Worm (Caenorhabditis elegans) whole organism, L4 larva: Measurements from ENCODE around the gene mcat-1.
A peak's percentile ranks its signal among the peaks of the same experiment; 100 is the strongest.

Source experiments
- F10B5.3 ChIP-seq: sonication (generic microtip); optimal IDR thresholded peaks from 2 replicates; lab custom pipeline; 2016; ENCODE audit warnings: mild to moderate bottlenecking, missing genetic modification characterization, missing compliant biosample characterization
- F37D6.2 ChIP-seq: sonication (generic microtip); optimal IDR thresholded peaks from 2 replicates; lab custom pipeline; 2016; ENCODE audit warnings: mild to moderate bottlenecking, missing genetic modification characterization, missing compliant biosample characterization
- R02D3.7 ChIP-seq: fragments of 150-350 bp; sonication (generic microtip); optimal IDR thresholded peaks from 3 replicates; lab custom pipeline; 2014; ENCODE audit warnings: missing biosample characterization, missing genetic modification characterization
- Y105C5A.15 ChIP-seq: fragments of 200-800 bp; sonication (Bioruptor generic); IDR thresholded peaks from 2 replicates; pipeline ENCODE4 v1.3.6; 2022; ENCODE audit warnings: missing genetic modification characterization, missing compliant biosample characterization
- ZK337.2 ChIP-seq: fragments of 200-800 bp; sonication (Bioruptor generic); IDR thresholded peaks from 2 replicates; pipeline ENCODE4 v1.3.6; 2022; ENCODE audit warnings: missing genetic modification reagents, missing genetic modification characterization, missing compliant biosample characterization
- ceh-32 ChIP-seq: sonication (generic microtip); optimal IDR thresholded peaks from 2 replicates; lab custom pipeline; 2016; ENCODE audit warnings: mild to moderate bottlenecking, missing genetic modification characterization, missing compliant biosample characterization; ENCODE audit not compliant: poor library complexity
- cey-2 ChIP-seq: sonication (generic microtip); optimal IDR thresholded peaks from 3 replicates; lab custom pipeline; 2017; ENCODE audit warnings: missing genetic modification characterization, mild to moderate bottlenecking, missing compliant biosample characterization, antibody characterized with exemption, borderline replicate concordance; ENCODE audit not compliant: insufficient read depth
- daf-16 ChIP-seq, 3 experiments: sonication (generic microtip); optimal IDR thresholded peaks; 2 replicates each; lab custom pipeline; 2016 to 2017; ENCODE audit warnings: missing genetic modification characterization in 3 of 3, missing genetic modification reagents in 3 of 3, mild to moderate bottlenecking in 2 of 3, missing compliant biosample characterization in 2 of 3, missing biosample characterization in 1 of 3, moderate library complexity in 1 of 3
- dmd-6 ChIP-seq: fragments of 200-800 bp; sonication (Bioruptor generic); IDR thresholded peaks from 2 replicates; pipeline ENCODE4 v1.3.6; 2022; ENCODE audit warnings: missing genetic modification reagents, missing genetic modification characterization, missing compliant biosample characterization
- duxl-1 ChIP-seq: sonication (generic microtip); optimal IDR thresholded peaks from 2 replicates; lab custom pipeline; 2016; ENCODE audit warnings: mild to moderate bottlenecking, missing genetic modification characterization, moderate library complexity, missing compliant biosample characterization; ENCODE audit not compliant: poor library complexity
- dve-1 ChIP-seq: sonication (generic microtip); optimal IDR thresholded peaks from 2 replicates; lab custom pipeline; 2017; ENCODE audit warnings: antibody characterized with exemption, mild to moderate bottlenecking, missing genetic modification characterization, missing compliant biosample characterization; ENCODE audit not compliant: insufficient read depth
- fos-1 ChIP-seq: fragments of 150-350 bp; optimal IDR thresholded peaks from 2 replicates; lab custom pipeline; 2014; ENCODE audit warnings: missing biosample characterization, missing genetic modification characterization
- hmg-1.1 ChIP-seq: fragments of 200-800 bp; sonication (Bioruptor generic); IDR thresholded peaks from 2 replicates; pipeline ENCODE4 v1.3.6; 2022; ENCODE audit warnings: missing genetic modification reagents, missing genetic modification characterization, missing compliant biosample characterization
- lin-13 ChIP-seq: fragments of 150-350 bp; optimal IDR thresholded peaks from 2 replicates; lab custom pipeline; 2014; ENCODE audit warnings: missing biosample characterization, missing genetic modification reagents, missing genetic modification characterization
- lir-3 ChIP-seq: sonication (generic microtip); optimal IDR thresholded peaks from 2 replicates; lab custom pipeline; 2016; ENCODE audit warnings: mild to moderate bottlenecking, missing genetic modification characterization, missing compliant biosample characterization
- madf-9 ChIP-seq: fragments of 200-800 bp; sonication (Bioruptor generic); conservative IDR thresholded peaks from 2 replicates; pipeline ENCODE4 v1.3.6; 2022; ENCODE audit warnings: missing genetic modification reagents, missing genetic modification characterization, missing compliant biosample characterization
- mdl-1 ChIP-seq, 2 experiments: fragments of 150-350 bp in 1 of 2; sonication (generic microtip) in 1 of 2; optimal IDR thresholded peaks; 2 replicates each; lab custom pipeline; 2014 to 2017; ENCODE audit warnings: missing biosample characterization in 2 of 2, missing genetic modification characterization in 2 of 2
- mep-1 ChIP-seq: fragments of 150-350 bp; sonication (generic microtip); optimal IDR thresholded peaks from 3 replicates; lab custom pipeline; 2014; ENCODE audit warnings: missing biosample characterization, missing genetic modification characterization
- mxl-2 ChIP-seq: fragments of 200-800 bp; sonication (Bioruptor generic); conservative IDR thresholded peaks from 2 replicates; pipeline ENCODE4 v1.3.6; 2022; ENCODE audit warnings: missing genetic modification reagents, missing genetic modification characterization, missing compliant biosample characterization
- mxl-3 ChIP-seq: fragments of 200-800 bp; sonication (Bioruptor generic); optimal IDR thresholded peaks from 2 replicates; lab custom pipeline; 2018; ENCODE audit warnings: mild to moderate bottlenecking, missing genetic modification characterization, missing compliant biosample characterization
- nhr-111 ChIP-seq: fragments of 200-800 bp; sonication (Bioruptor generic); optimal IDR thresholded peaks from 2 replicates; lab custom pipeline; 2018; ENCODE audit warnings: mild to moderate bottlenecking, missing genetic modification characterization, missing compliant biosample characterization
- nhr-25 ChIP-seq: sonication (generic microtip); optimal IDR thresholded peaks from 2 replicates; lab custom pipeline; 2017; ENCODE audit warnings: missing genetic modification characterization, mild to moderate bottlenecking, missing compliant biosample characterization, antibody characterized with exemption, moderate library complexity, borderline replicate concordance; ENCODE audit not compliant: insufficient read depth
- nhr-42 ChIP-seq: fragments of 200-800 bp; sonication (Bioruptor generic); IDR thresholded peaks from 2 replicates; pipeline ENCODE4 v1.3.6; 2022; ENCODE audit warnings: missing genetic modification characterization, missing compliant biosample characterization
- nhr-77 ChIP-seq: fragments of 150-350 bp; optimal IDR thresholded peaks from 2 replicates; lab custom pipeline; 2014; ENCODE audit warnings: missing biosample characterization, missing genetic modification characterization
- pha-4 ChIP-seq, 2 experiments: fragments of 150-350 bp in 1 of 2; fragments of 200-800 bp in 1 of 2; sonication (Bioruptor generic) in 1 of 2; IDR thresholded peaks in 1 of 2; optimal IDR thresholded peaks in 1 of 2; 2 replicates each; pipeline versions ENCODE4 v1.3.6 to Lab custom; 2014 to 2022; ENCODE audit warnings: missing genetic modification characterization in 2 of 2, missing genetic modification reagents in 2 of 2, missing biosample characterization in 1 of 2, missing compliant biosample characterization in 1 of 2
- pqm-1 ChIP-seq: sonication (generic microtip); optimal IDR thresholded peaks from 2 replicates; lab custom pipeline; 2017; ENCODE audit warnings: missing biosample characterization, missing genetic modification characterization
- rbr-2 ChIP-seq: sonication (generic microtip); optimal IDR thresholded peaks from 2 replicates; lab custom pipeline; 2016; ENCODE audit warnings: missing genotype, missing genetic modification characterization, missing compliant biosample characterization
- saeg-2 ChIP-seq: fragments of 200-800 bp; sonication (Bioruptor generic); IDR thresholded peaks from 2 replicates; pipeline ENCODE4 v1.3.6; 2022; ENCODE audit warnings: missing genetic modification reagents, missing genetic modification characterization, missing compliant biosample characterization
- set-16 ChIP-seq: fragments of 200-800 bp; sonication (Bioruptor generic); IDR thresholded peaks from 2 replicates; pipeline ENCODE4 v1.3.6; 2022; ENCODE audit warnings: missing genetic modification reagents, missing genetic modification characterization, missing compliant biosample characterization
- snpc-4 ChIP-seq: fragments of 150-350 bp; optimal IDR thresholded peaks from 2 replicates; lab custom pipeline; 2014; ENCODE audit warnings: missing biosample characterization, missing genetic modification characterization
- spr-3 ChIP-seq: fragments of 200-800 bp; sonication (Bioruptor generic); optimal IDR thresholded peaks from 2 replicates; lab custom pipeline; 2018; ENCODE audit warnings: mild to moderate bottlenecking, missing genetic modification characterization, missing compliant biosample characterization
- tag-97 ChIP-seq: fragments of 200-800 bp; sonication (Bioruptor generic); IDR thresholded peaks from 2 replicates; pipeline ENCODE4 v1.3.6; 2022; ENCODE audit warnings: missing genetic modification characterization, missing compliant biosample characterization
- tra-1 ChIP-seq: fragments of 200-800 bp; sonication (Bioruptor generic); IDR thresholded peaks from 2 replicates; pipeline ENCODE4 v1.3.6; 2022; ENCODE audit warnings: missing genetic modification reagents, missing genetic modification characterization, missing compliant biosample characterization
- unc-62 ChIP-seq, 3 experiments: fragments of 150-350 bp in 1 of 3; sonication (generic microtip); optimal IDR thresholded peaks in 2 of 3; peaks in 1 of 3; 1 replicate in 1 of 3; 2 replicates in 2 of 3; lab custom pipeline; 2014 to 2017; ENCODE audit warnings: missing biosample characterization in 3 of 3, missing genetic modification characterization in 3 of 3, missing genetic modification reagents in 3 of 3, missing genotype in 1 of 3
- zfp-2 ChIP-seq: sonication (generic microtip); optimal IDR thresholded peaks from 2 replicates; lab custom pipeline; 2016; ENCODE audit warnings: mild to moderate bottlenecking, missing genetic modification characterization, missing compliant biosample characterization
- zip-11 ChIP-seq: fragments of 200-800 bp; sonication (Bioruptor generic); IDR thresholded peaks from 2 replicates; pipeline ENCODE4 v1.3.6; 2022; ENCODE audit warnings: missing genetic modification characterization, missing compliant biosample characterization
- zip-2 ChIP-seq: fragments of 150-350 bp; optimal IDR thresholded peaks from 2 replicates; lab custom pipeline; 2014; ENCODE audit warnings: missing biosample characterization, missing genetic modification characterization
- ztf-11 ChIP-seq: fragments of 150-350 bp; optimal IDR thresholded peaks from 2 replicates; lab custom pipeline; 2014; ENCODE audit warnings: missing biosample characterization, missing genetic modification characterization
- ztf-7 ChIP-seq: fragments of 150-350 bp; optimal IDR thresholded peaks from 2 replicates; lab custom pipeline; 2014; ENCODE audit warnings: missing biosample characterization, missing genetic modification characterization

The mcat-1 gene

DNA sequence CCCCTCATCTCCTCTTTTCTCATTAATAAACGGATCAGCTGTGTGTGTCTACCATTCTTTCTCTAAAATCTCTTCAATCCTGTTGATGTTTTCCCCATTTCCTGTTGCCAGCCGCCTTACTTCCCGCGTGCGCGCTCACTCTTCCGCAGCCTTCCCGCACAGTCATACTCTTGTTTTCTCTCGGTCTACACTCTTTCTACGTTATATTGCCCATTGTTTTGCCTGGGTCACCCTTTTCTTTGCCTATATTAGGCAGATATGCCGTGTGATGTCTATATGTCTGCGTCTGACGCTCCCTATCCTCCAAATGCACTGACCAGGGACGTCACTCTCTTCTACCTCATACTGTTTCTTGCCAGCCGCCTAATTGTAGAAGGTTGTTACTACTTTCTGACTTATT is 25.0 kb downstream of the mcat-1 start (continued):
- TF ChIP-seq mdl-1 (tag; optimal IDR thresholded peaks at IDR 0.05; lab: Kevin White, UChicago) = peak; percentile 27 to 84
- no peak for TF ChIP-seq nhr-42 (GFP tag; lab: Robert Waterston, UW)
- no peak for TF ChIP-seq nhr-111 (GFP tag; lab: Kevin White, UChicago)
- no peak for TF ChIP-seq snpc-4 (tag; lab: Kevin White, UChicago)
- no peak for TF ChIP-seq ceh-32 (tag; lab: Kevin White, UChicago)
- no peak for TF ChIP-seq nhr-77 (tag; lab: Kevin White, UChicago)
- no peak for TF ChIP-seq tra-1 (GFP tag; lab: Robert Waterston, UW)
- no peak for TF ChIP-seq ztf-11 (tag; lab: Kevin White, UChicago)
- no peak for TF ChIP-seq ztf-7 (tag; lab: Kevin White, UChicago)
- TF ChIP-seq daf-16 (GFP tag; optimal IDR thresholded peaks at IDR 0.05; lab: Kevin White, UChicago) = no peak
- peak; percentile 19 for TF ChIP-seq daf-16 (tag; optimal IDR thresholded peaks at IDR 0.05; lab: Kevin White, UChicago)
- no peak for TF ChIP-seq lir-3
- TF ChIP-seq mxl-3 (GFP tag; lab: Kevin White, UChicago) = peak; percentile 82
- TF ChIP-seq tag-97 = no peak
- TF ChIP-seq pha-4 (GFP tag; IDR thresholded peaks at IDR 0.05; lab: Robert Waterston, UW) = no peak
- no peak for TF ChIP-seq pha-4 (tag; optimal IDR thresholded peaks at IDR 0.05; lab: Kevin White, UChicago)
- TF ChIP-seq lin-13 (GFP tag; lab: Kevin White, UChicago) = no peak
- TF ChIP-seq nhr-25 (tag; lab: Kevin White, UChicago) = peak; percentile 48
- TF ChIP-seq hmg-1.1 (GFP tag; lab: Robert Waterston, UW) = peak; percentile 29; the same call in 1 of the 2 replicates
- no peak for TF ChIP-seq saeg-2
- TF ChIP-seq zip-2 (tag; lab: Kevin White, UChicago) = no peak
- peak; percentile 71 for TF ChIP-seq madf-9
- no peak for TF ChIP-seq Y105C5A.15 (GFP tag; lab: Robert Waterston, UW)
- peak; percentile 28 for TF ChIP-seq rbr-2 (tag; lab: Kevin White, UChicago)
- no peak for TF ChIP-seq zfp-2 (tag; lab: Kevin White, UChicago)
- no peak for TF ChIP-seq duxl-1 (tag; lab: Kevin White, UChicago)
- no peak for TF ChIP-seq set-16 (GFP tag; lab: Robert Waterston, UW)

DNA sequence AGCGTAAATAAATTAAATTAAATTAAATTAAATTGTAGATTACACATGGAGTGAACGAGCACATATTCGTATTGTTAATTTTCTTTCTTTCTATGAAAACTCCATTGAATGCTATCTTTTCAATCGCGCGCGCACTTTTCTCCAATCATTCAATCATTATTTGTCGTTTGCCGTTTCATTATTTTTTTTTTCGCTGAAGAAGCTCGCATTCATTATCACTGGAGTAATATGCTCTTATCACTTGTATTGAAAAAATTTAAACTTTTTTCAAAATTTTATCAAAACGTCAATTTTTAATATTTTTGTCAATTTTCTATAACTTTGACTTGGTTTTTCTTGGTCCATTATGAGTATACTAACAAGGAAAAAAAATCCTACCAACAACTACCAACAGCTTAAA is 25.8 kb downstream of the mcat-1 start:
- no peak for TF ChIP-seq spr-3
- TF ChIP-seq R02D3.7 = no peak
- no peak for TF ChIP-seq madf-9
- TF ChIP-seq F37D6.2 (tag; lab: Kevin White, UChicago) = no peak
- TF ChIP-seq unc-62 (GFP tag; optimal IDR thresholded peaks at IDR 0.05 in 1 of 2; lab: Kevin White, UChicago) = no peak
- no peak for TF ChIP-seq unc-62 (tag; optimal IDR thresholded peaks at IDR 0.05; lab: Kevin White, UChicago)
- TF ChIP-seq ZK337.2 (GFP tag; lab: Robert Waterston, UW) = no peak
- TF ChIP-seq pqm-1 (tag; lab: Kevin White, UChicago) = peak; percentile 31
- peak; percentile 13 for TF ChIP-seq dve-1 (tag; lab: Kevin White, UChicago)
- TF ChIP-seq nhr-77 (tag; lab: Kevin White, UChicago) = no peak
- peak; percentile 32; the same call in 1 of the 2 replicates for TF ChIP-seq dmd-6
- TF ChIP-seq, all 104 proteins: peak for 3

DNA sequence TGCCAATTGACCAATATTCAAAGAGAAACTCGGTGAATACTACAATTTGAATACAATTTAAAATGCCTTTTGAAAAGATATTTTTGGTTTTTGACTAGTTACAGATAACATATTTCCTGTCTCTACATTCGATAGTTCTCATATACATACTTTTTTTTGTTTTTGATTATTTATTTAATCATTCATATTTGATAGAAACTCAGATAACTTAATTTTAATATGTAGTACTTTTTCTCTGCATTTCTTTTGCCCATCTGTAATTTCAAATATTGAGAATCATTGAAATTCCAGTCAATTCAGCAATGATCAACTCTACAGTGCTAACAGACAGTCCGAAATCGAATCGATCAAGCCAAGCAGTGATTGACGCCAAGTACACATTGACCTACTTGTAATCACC is 30.3 kb downstream of the mcat-1 start, which contains the start of gene C23H3.2:
Gene C23H3.2, plus strand, starts transcription at position 301 of the 400 bp plus-strand sequence.
- TF ChIP-seq F10B5.3 (tag; lab: Kevin White, UChicago) (no peak), cey-2 (tag; lab: Kevin White, UChicago) (no peak), tra-1 (GFP tag; lab: Robert Waterston, UW) (no peak), fos-1 (tag; lab: Kevin White, UChicago) (no peak), mxl-2 (GFP tag; lab: Robert Waterston, UW) (no peak), mep-1 (tag; lab: Kevin White, UChicago) (no peak), zip-11 (GFP tag; lab: Robert Waterston, UW) (no peak)
